Fruit fly (Drosophila melanogaster): Measurements from ENCODE around the gene js.

DNA sequence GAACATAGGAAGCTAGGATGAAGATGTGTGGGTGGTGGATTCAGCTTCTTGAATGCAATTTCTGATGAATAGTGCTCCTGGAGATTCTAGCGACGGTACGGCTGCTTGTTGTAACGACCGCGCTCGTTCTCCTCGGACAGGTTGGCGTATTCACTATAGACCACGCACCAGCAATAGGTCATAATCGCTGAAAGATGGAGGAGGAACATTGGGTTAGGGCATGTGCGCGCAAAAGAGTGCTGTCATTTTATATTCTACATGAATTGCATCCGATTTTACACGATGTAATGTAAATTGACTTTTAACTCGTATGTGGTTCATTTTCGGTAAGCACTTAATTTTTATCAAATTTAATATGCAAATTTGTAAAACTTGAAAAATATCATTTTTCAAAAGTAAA is 17.1 kb downstream of the js start:
- TF ChIP-seq cnc (optimal IDR thresholded peaks at IDR 0.05) (no peak), toe (GFP tag; optimal IDR thresholded peaks at IDR 0.05) (no peak), Crg-1 (GFP tag; optimal IDR thresholded peaks at IDR 0.05) (no peak)
